Fruit fly (Drosophila melanogaster) whole organism, prepupa: ENCODE measurements around the gene CG1136.

Experiments
- CG34406 ChIP-seq: fragments of 200-800 bp; sonication (Bioruptor generic); optimal IDR thresholded peaks from 3 replicates; lab custom pipeline; 2016; ENCODE audit warnings: missing biosample characterization, missing genetic modification characterization
- Lpt ChIP-seq: fragments of 200-800 bp; sonication (Bioruptor generic); optimal IDR thresholded peaks from 3 replicates; lab custom pipeline; 2016; ENCODE audit warnings: missing biosample characterization, missing genetic modification characterization

- TF ChIP-seq Lpt = no peak
- TF ChIP-seq CG34406 (GFP tag; lab: Kevin White, UChicago) = no peak
Measured at dm6 chr3L:4003316-4003715, 43.1 kb upstream of the CG1136 start, which contains the start of gene CG14985.
